Worm (Caenorhabditis elegans) whole organism, L4 larva: Measurements from ENCODE around the gene phy-2.

ENCODE experiments used
- daf-12 ChIP-seq: fragments of 150-350 bp; optimal IDR thresholded peaks from 2 replicates; lab custom pipeline; 2014; ENCODE audit warnings: missing biosample characterization, missing genetic modification reagents, missing genetic modification characterization
- lsy-2 ChIP-seq, 2 experiments: fragments of 150-350 bp in 1 of 2; sonication (generic microtip) in 1 of 2; optimal IDR thresholded peaks; 2 replicates each; lab custom pipeline; 2014 to 2017; ENCODE audit warnings: missing biosample characterization in 2 of 2, missing genetic modification characterization in 2 of 2
- madf-9 ChIP-seq: fragments of 200-800 bp; sonication (Bioruptor generic); conservative IDR thresholded peaks from 2 replicates; pipeline ENCODE4 v1.3.6; 2022; ENCODE audit warnings: missing genetic modification reagents, missing genetic modification characterization, missing compliant biosample characterization
- nhr-11 ChIP-seq: fragments of 150-350 bp; optimal IDR thresholded peaks from 2 replicates; lab custom pipeline; 2014; ENCODE audit warnings: missing biosample characterization, missing genetic modification characterization
- nhr-25 ChIP-seq: sonication (generic microtip); optimal IDR thresholded peaks from 2 replicates; lab custom pipeline; 2017; ENCODE audit warnings: missing genetic modification characterization, mild to moderate bottlenecking, missing compliant biosample characterization, antibody characterized with exemption, moderate library complexity, borderline replicate concordance; ENCODE audit not compliant: insufficient read depth
- nhr-41 ChIP-seq: fragments of 200-800 bp; sonication (Bioruptor generic); IDR thresholded peaks from 2 replicates; pipeline ENCODE4 v1.3.6; 2022; ENCODE audit warnings: missing genetic modification reagents, missing genetic modification characterization, missing compliant biosample characterization
- nhr-77 ChIP-seq: fragments of 150-350 bp; optimal IDR thresholded peaks from 2 replicates; lab custom pipeline; 2014; ENCODE audit warnings: missing biosample characterization, missing genetic modification characterization
- pqm-1 ChIP-seq: sonication (generic microtip); optimal IDR thresholded peaks from 2 replicates; lab custom pipeline; 2017; ENCODE audit warnings: missing biosample characterization, missing genetic modification characterization
- unc-130 ChIP-seq: sonication (generic microtip); optimal IDR thresholded peaks from 2 replicates; lab custom pipeline; 2016; ENCODE audit warnings: missing genetic modification reagents, missing genetic modification characterization, missing compliant biosample characterization
- ztf-11 ChIP-seq: fragments of 150-350 bp; optimal IDR thresholded peaks from 2 replicates; lab custom pipeline; 2014; ENCODE audit warnings: missing biosample characterization, missing genetic modification characterization

DNA sequence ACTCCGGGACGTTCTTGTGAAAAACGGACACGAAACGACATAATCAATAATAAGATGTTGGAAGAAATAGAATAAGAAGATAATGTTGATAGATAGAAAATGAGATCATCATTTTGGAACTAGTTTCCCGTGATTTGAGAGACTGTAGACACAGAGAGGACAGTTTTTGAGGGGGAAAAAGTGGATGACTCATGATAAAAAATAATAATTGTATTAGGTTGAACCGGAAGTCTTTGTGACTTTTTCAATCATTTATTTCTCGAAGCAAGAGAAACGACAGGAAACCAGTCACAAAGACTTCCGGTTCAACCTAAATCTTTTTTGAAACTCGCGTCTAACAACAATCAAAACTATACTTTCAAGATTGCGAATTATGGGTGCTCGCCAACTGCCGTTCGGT lies 11.2 kb upstream of the phy-2 start, which contains the start of gene mlt-3:
- no peak for TF ChIP-seq nhr-11 (tag; lab: Kevin White, UChicago)
- TF ChIP-seq pqm-1 (tag; lab: Kevin White, UChicago): no peak
- no peak for TF ChIP-seq ztf-11 (tag; lab: Kevin White, UChicago)
- TF ChIP-seq unc-130 (GFP tag; lab: Kevin White, UChicago): no peak
- no peak for TF ChIP-seq madf-9 (GFP tag; lab: Robert Waterston, UW)
- no peak for TF ChIP-seq nhr-41 (GFP tag; lab: Robert Waterston, UW)
- TF ChIP-seq nhr-77: no peak
- TF ChIP-seq nhr-25 (tag; lab: Kevin White, UChicago): no peak
- no peak for TF ChIP-seq daf-12 (tag; lab: Kevin White, UChicago)
- TF ChIP-seq lsy-2 (tag; optimal IDR thresholded peaks at IDR 0.05; lab: Kevin White, UChicago): no peak
